ENCODE assay signal across 2 worm cellular contexts in genomic region chrII:639467-639866, ce11.
A peak's percentile ranks its signal among the peaks of the same experiment; 100 is the strongest.
TF ChIP-seq lines count a peak whose summit lies in the region.

Gene K07E8.6 (minus strand): TSS chrII:639567.

TF ChIP-seq in whole organism, L2 larva, 48 proteins besides CTCF, POLR2A, EP300 and RAD21:
- TF ChIP-seq C34F6.9 (tag; optimal IDR thresholded peaks at IDR 0.05; lab: Kevin White, UChicago) (peak; percentile 12), nhr-10 (tag; optimal IDR thresholded peaks at IDR 0.05; lab: Kevin White, UChicago) (no peak), ceh-16 (tag; optimal IDR thresholded peaks at IDR 0.05; lab: Kevin White, UChicago) (no peak), nhr-21 (tag; optimal IDR thresholded peaks at IDR 0.05; lab: Kevin White, UChicago) (no peak), sem-4 (tag; optimal IDR thresholded peaks at IDR 0.05; lab: Kevin White, UChicago) (no peak)

TF ChIP-seq in whole organism, L3 larva, 47 proteins besides CTCF, POLR2A, EP300 and RAD21:
- no peak for TF ChIP-seq lin-15B (tag; optimal IDR thresholded peaks at IDR 0.05; lab: Kevin White, UChicago)
- TF ChIP-seq nfya-1 (tag; optimal IDR thresholded peaks at IDR 0.05; lab: Kevin White, UChicago; ENCODE audit: insufficient read depth), result peak; percentile 26
- TF ChIP-seq nhr-12 (tag; optimal IDR thresholded peaks at IDR 0.05; lab: Kevin White, UChicago), result no peak
- no peak for TF ChIP-seq ztf-11 (tag; optimal IDR thresholded peaks at IDR 0.05; lab: Kevin White, UChicago)
TF ChIP-seq in whole organism, L3 larva: peak in this region for 1.
